Fruit fly (Drosophila melanogaster): ENCODE results near the gene sgl.

DNA sequence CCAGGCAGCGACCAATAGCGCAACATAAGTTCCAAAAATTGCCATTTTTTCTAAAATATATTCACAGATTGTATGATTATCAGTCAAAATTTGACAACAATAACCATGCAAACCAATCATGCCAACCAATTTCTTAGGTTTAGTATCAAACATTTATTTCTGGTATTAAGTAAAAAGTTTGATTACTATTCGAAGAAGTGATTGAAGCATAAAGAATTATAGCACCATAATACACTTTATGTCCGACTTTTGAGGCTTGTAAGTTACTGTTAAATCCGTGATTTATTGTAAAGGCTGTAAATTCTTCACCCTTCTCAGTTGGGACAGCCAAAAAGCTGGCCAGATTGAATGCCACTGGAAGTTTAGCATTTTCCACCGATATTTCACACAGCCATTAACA is 32.7 kb downstream of the sgl start, which contains the start of gene CG45413:
- TF ChIP-seq CG2712 (tag; optimal IDR thresholded peaks at IDR 0.05) (no peak), CG7556 (GFP tag; optimal IDR thresholded peaks at IDR 0.05) (no peak), Fer1 (GFP tag; optimal IDR thresholded peaks at IDR 0.05) (no peak), slou (GFP tag; optimal IDR thresholded peaks at IDR 0.05) (no peak), lbe (GFP tag; optimal IDR thresholded peaks at IDR 0.05) (no peak), peb (GFP tag; IDR thresholded peaks at IDR 0.05) (no peak), CG17829 (tag; optimal IDR thresholded peaks at IDR 0.05) (no peak), pzg (GFP tag; optimal IDR thresholded peaks at IDR 0.05) (no peak), gfzf (GFP tag; optimal IDR thresholded peaks at IDR 0.05) (no peak)

Data from whole organism, embryonic.